Worm (Caenorhabditis elegans) whole organism, mixed stage, embryonic: Measurements from ENCODE around the gene set-23.

Experiments
- flh-1 ChIP-seq: fragments of 200-800 bp; sonication (Bioruptor generic); optimal IDR thresholded peaks from 2 replicates; lab custom pipeline; 2018; ENCODE audit warnings: mild to moderate bottlenecking, missing genetic modification characterization, moderate library complexity, missing compliant biosample characterization
- nhr-237 ChIP-seq: fragments of 150-350 bp; optimal IDR thresholded peaks from 2 replicates; lab custom pipeline; 2014; ENCODE audit warnings: missing biosample characterization, missing genetic modification characterization

set-23 gene

DNA sequence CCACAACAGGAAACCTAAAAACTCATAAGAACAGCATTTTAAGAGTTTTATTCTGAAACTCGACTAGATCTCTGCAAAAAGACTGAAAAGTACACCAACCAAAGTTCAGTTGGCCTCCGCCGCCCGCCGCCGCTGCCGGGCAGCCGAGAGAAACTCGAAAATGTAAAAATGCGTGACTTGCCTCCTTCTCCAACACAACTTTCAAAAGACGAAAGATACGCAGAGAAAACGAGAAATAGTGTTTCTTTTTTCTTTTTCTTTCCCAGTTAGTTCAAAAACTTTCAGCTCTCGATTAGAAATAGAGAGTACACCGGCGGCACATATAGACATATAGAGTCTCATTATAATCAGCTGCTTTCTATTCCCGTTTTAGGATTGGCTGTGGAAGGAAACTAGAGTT is 48.3 kb downstream of the set-23 start:
- peak; percentile 4 for TF ChIP-seq nhr-237
- no peak for TF ChIP-seq flh-1 (GFP tag; lab: Kevin White, UChicago)
